Fruit fly (Drosophila melanogaster) whole organism, embryonic: Measurements from ENCODE around the gene aos.
A peak's percentile ranks its signal among the peaks of the same experiment; 100 is the strongest.

Experiments used
- Awh ChIP-seq: fragments of 200-800 bp; sonication (Bioruptor generic); IDR thresholded peaks from 2 replicates; pipeline ENCODE4, ENCODE4 v1.3.6; 2022; ENCODE audit warnings: missing biosample characterization, missing genetic modification characterization
- CG10366 ChIP-seq: fragments of 200-800 bp; sonication (Bioruptor generic); IDR thresholded peaks from 2 replicates; pipeline ENCODE4 v1.3.6; 2022; ENCODE audit warnings: missing biosample characterization, missing genetic modification characterization
- CG11093 ChIP-seq: fragments of 200-800 bp; sonication (Bioruptor generic); IDR thresholded peaks from 3 replicates; pipeline ENCODE4 v1.3.6; 2022; ENCODE audit warnings: missing biosample characterization, missing genetic modification characterization
- CG13624 ChIP-seq: fragments of 200-800 bp; sonication (Bioruptor generic); optimal IDR thresholded peaks from 2 replicates; lab custom pipeline; 2016; ENCODE audit warnings: missing biosample characterization, missing genetic modification characterization
- CG13894 ChIP-seq: fragments of 200-800 bp; sonication (Bioruptor generic); optimal IDR thresholded peaks from 3 replicates; lab custom pipeline; 2018; ENCODE audit warnings: missing biosample characterization, mild to moderate bottlenecking, missing genetic modification characterization, moderate library complexity
- CG14965 ChIP-seq: fragments of 200-800 bp; sonication (Bioruptor generic); optimal IDR thresholded peaks from 2 replicates; lab custom pipeline; 2016; ENCODE audit warnings: missing biosample characterization, missing genetic modification characterization, borderline replicate concordance
- CG15269 ChIP-seq: fragments of 200-800 bp; sonication (Bioruptor generic); optimal IDR thresholded peaks from 2 replicates; lab custom pipeline; 2018; ENCODE audit warnings: missing biosample characterization, mild to moderate bottlenecking, missing genetic modification characterization, moderate library complexity
- CG15601 ChIP-seq: fragments of 200-800 bp; sonication (Bioruptor generic); optimal IDR thresholded peaks from 3 replicates; lab custom pipeline; 2019; ENCODE audit warnings: missing biosample characterization, mild to moderate bottlenecking, missing genetic modification characterization, moderate library complexity
- CG1647 ChIP-seq: fragments of 200-800 bp; sonication (Bioruptor generic); optimal IDR thresholded peaks from 3 replicates; lab custom pipeline; 2016; ENCODE audit warnings: missing biosample characterization, missing genetic modification characterization
- CG18011 ChIP-seq: fragments of 200-800 bp; sonication (Bioruptor generic); optimal IDR thresholded peaks from 2 replicates; lab custom pipeline; 2017; ENCODE audit warnings: missing biosample characterization, missing genetic modification characterization, mild to moderate bottlenecking, moderate library complexity, missing genotype
- CG2678 ChIP-seq: fragments of 200-800 bp; sonication (Bioruptor generic); optimal IDR thresholded peaks from 3 replicates; lab custom pipeline; 2019; ENCODE audit warnings: missing biosample characterization, mild to moderate bottlenecking, missing genetic modification characterization, moderate library complexity
- CG3163 ChIP-seq: fragments of 200-800 bp; sonication (Bioruptor generic); optimal IDR thresholded peaks from 3 replicates; lab custom pipeline; 2016; ENCODE audit warnings: missing biosample characterization, missing genetic modification characterization
- CG3847 ChIP-seq: fragments of 200-800 bp; sonication (Bioruptor generic); IDR thresholded peaks from 2 replicates; pipeline ENCODE4 v1.3.6; 2022; ENCODE audit warnings: missing biosample characterization, missing genetic modification characterization
- CG4730 ChIP-seq: fragments of 200-800 bp; sonication (Bioruptor generic); IDR thresholded peaks from 2 replicates; pipeline ENCODE4 v1.3.6; 2022; ENCODE audit warnings: missing biosample characterization, missing genetic modification characterization
- CG4820 ChIP-seq: fragments of 200-800 bp; sonication (Bioruptor generic); optimal IDR thresholded peaks from 3 replicates; lab custom pipeline; 2016; ENCODE audit warnings: missing biosample characterization, missing genetic modification characterization
- CG5180 ChIP-seq: fragments of 200-800 bp; sonication (Bioruptor generic); optimal IDR thresholded peaks from 3 replicates; lab custom pipeline; 2017; ENCODE audit warnings: missing biosample characterization, missing genetic modification characterization, mild to moderate bottlenecking, moderate library complexity, missing genetic modification reagents
- CG6654 ChIP-seq: fragments of 200-800 bp; sonication (Bioruptor generic); optimal IDR thresholded peaks from 2 replicates; lab custom pipeline; 2017; ENCODE audit warnings: missing biosample characterization, mild to moderate bottlenecking, missing genetic modification characterization
- CG8924 ChIP-seq: fragments of 200-800 bp; optimal IDR thresholded peaks from 3 replicates; lab custom pipeline; 2019; ENCODE audit warnings: missing biosample characterization, mild to moderate bottlenecking, missing genetic modification characterization, moderate library complexity
- CG9727 ChIP-seq: fragments of 200-800 bp; sonication (Bioruptor generic); optimal IDR thresholded peaks from 3 replicates; lab custom pipeline; 2017; ENCODE audit warnings: missing biosample characterization, mild to moderate bottlenecking, missing genetic modification characterization
- CrebB ChIP-seq: fragments of 200-800 bp; sonication (Bioruptor generic); optimal IDR thresholded peaks from 3 replicates; lab custom pipeline; 2018; ENCODE audit warnings: missing biosample characterization, mild to moderate bottlenecking, missing genetic modification characterization
- D ChIP-seq, 2 experiments: fragments of 200-800 bp in 1 of 2; fragments of >200 bp in 1 of 2; sonication (Bioruptor generic) in 1 of 2; optimal IDR thresholded peaks; 2 replicates in 1 of 2; 3 replicates in 1 of 2; lab custom pipeline; 2017; ENCODE audit warnings: mild to moderate bottlenecking in 1 of 2, missing biosample characterization in 1 of 2, missing genetic modification characterization in 1 of 2, missing genetic modification reagents in 1 of 2
- D19A ChIP-seq: fragments of 200-800 bp; optimal IDR thresholded peaks from 3 replicates; lab custom pipeline; 2019; ENCODE audit warnings: missing biosample characterization, mild to moderate bottlenecking, missing genetic modification characterization, moderate library complexity
- Dip2 ChIP-seq: fragments of 200-800 bp; sonication (Bioruptor generic); IDR thresholded peaks from 2 replicates; pipeline ENCODE4 v1.3.6; 2022; ENCODE audit warnings: missing biosample characterization, missing genetic modification characterization
- E2f2 ChIP-seq: fragments of 200-800 bp; sonication (Bioruptor generic); IDR thresholded peaks from 2 replicates; pipeline ENCODE4 v1.3.6; 2022; ENCODE audit warnings: missing biosample characterization, missing genetic modification characterization
- Hmr ChIP-seq: fragments of 200-800 bp; sonication (Bioruptor generic); optimal IDR thresholded peaks from 3 replicates; lab custom pipeline; 2017; ENCODE audit warnings: mild to moderate bottlenecking, missing biosample characterization, missing genetic modification reagents, missing genetic modification characterization
- Lim3 ChIP-seq: fragments of 200-800 bp; sonication (Bioruptor generic); IDR thresholded peaks from 2 replicates; pipeline ENCODE4 v1.3.6; 2022; ENCODE audit warnings: missing biosample characterization, missing genetic modification characterization
- Ptx1 ChIP-seq: fragments of 200-800 bp; sonication (Bioruptor generic); IDR thresholded peaks from 2 replicates; pipeline ENCODE4 v1.3.6; 2022; ENCODE audit warnings: missing biosample characterization, missing genetic modification characterization
- Sox100B ChIP-seq: fragments of 200-800 bp; sonication (Bioruptor generic); optimal IDR thresholded peaks from 3 replicates; lab custom pipeline; 2018; ENCODE audit warnings: missing biosample characterization, mild to moderate bottlenecking, missing genetic modification characterization
- Spps ChIP-seq: fragments of 200-800 bp; sonication (Bioruptor generic); optimal IDR thresholded peaks from 2 replicates; lab custom pipeline; 2018; ENCODE audit warnings: missing biosample characterization, mild to moderate bottlenecking, missing genetic modification characterization
- Trl ChIP-seq, 3 experiments: fragments of >200 bp in 2 of 3; fragments of 200-800 bp in 1 of 3; sonication (Bioruptor generic) in 1 of 3; optimal IDR thresholded peaks; 2 replicates in 1 of 3; 3 replicates in 2 of 3; lab custom pipeline; 2016 to 2017; ENCODE audit warnings: missing biosample characterization in 1 of 3, missing genetic modification characterization in 1 of 3
- Xrp1 ChIP-seq: fragments of 200-800 bp; sonication (Bioruptor generic); IDR thresholded peaks from 2 replicates; pipeline ENCODE4 v1.3.6; 2022; ENCODE audit warnings: missing biosample characterization, missing genetic modification characterization
- ato ChIP-seq: fragments of 200-800 bp; sonication (Bioruptor generic); IDR thresholded peaks from 2 replicates; pipeline ENCODE4 v1.3.6; 2022; ENCODE audit warnings: missing biosample characterization, missing genetic modification characterization; ENCODE audit not compliant: partially characterized antibody
- bigmax ChIP-seq: fragments of 200-800 bp; sonication (Bioruptor generic); optimal IDR thresholded peaks from 2 replicates; lab custom pipeline; 2018; ENCODE audit warnings: missing biosample characterization, mild to moderate bottlenecking, missing genetic modification characterization
- cad ChIP-seq: fragments of >200 bp; optimal IDR thresholded peaks from 2 replicates; lab custom pipeline; 2017; ENCODE audit warnings: missing biosample characterization, missing genetic modification characterization
- cg ChIP-seq: fragments of 200-800 bp; sonication (Bioruptor generic); optimal IDR thresholded peaks from 3 replicates; lab custom pipeline; 2019; ENCODE audit warnings: missing biosample characterization, mild to moderate bottlenecking, missing genetic modification characterization, moderate library complexity
- ci ChIP-seq: fragments of 200-800 bp; sonication (Bioruptor generic); IDR thresholded peaks from 3 replicates; pipeline ENCODE4 v1.3.6; 2022; ENCODE audit warnings: missing biosample characterization, missing genetic modification characterization
- dimm ChIP-seq: fragments of 200-800 bp; sonication (Bioruptor generic); IDR thresholded peaks from 2 replicates; pipeline ENCODE4 v1.3.6; 2022; ENCODE audit warnings: missing biosample characterization, missing genetic modification characterization
- dmrt99B ChIP-seq: fragments of 200-800 bp; sonication (Bioruptor generic); optimal IDR thresholded peaks from 2 replicates; lab custom pipeline; 2018; ENCODE audit warnings: missing biosample characterization, mild to moderate bottlenecking, missing genetic modification characterization, moderate library complexity
- ems ChIP-seq: fragments of 200-800 bp; sonication (Bioruptor generic); optimal IDR thresholded peaks from 3 replicates; lab custom pipeline; 2016; ENCODE audit warnings: missing biosample characterization, missing genetic modification characterization
- ham ChIP-seq: fragments of 200-800 bp; sonication (Bioruptor generic); IDR thresholded peaks from 2 replicates; pipeline ENCODE4 v1.3.6; 2022; ENCODE audit warnings: missing biosample characterization, missing genetic modification characterization
- insv ChIP-seq, 2 experiments: fragments of 200-800 bp; sonication (Bioruptor generic); optimal IDR thresholded peaks; 3 replicates each; lab custom pipeline; 2016 to 2018; ENCODE audit warnings: missing biosample characterization in 2 of 2, missing genetic modification characterization in 2 of 2
- lmd ChIP-seq: fragments of 200-800 bp; sonication (Bioruptor generic); IDR thresholded peaks from 2 replicates; pipeline ENCODE4 v1.3.6; 2022; ENCODE audit warnings: missing biosample characterization, missing genetic modification characterization
- pum ChIP-seq: fragments of 200-800 bp; sonication (Bioruptor generic); optimal IDR thresholded peaks from 2 replicates; lab custom pipeline; 2016; ENCODE audit warnings: missing biosample characterization, missing genetic modification characterization
- sna ChIP-seq: fragments of 200-800 bp; sonication (Bioruptor generic); IDR thresholded peaks from 2 replicates; pipeline ENCODE4 v1.3.6; 2022; ENCODE audit warnings: missing biosample characterization, missing genetic modification characterization; ENCODE audit not compliant: partially characterized antibody
- tio ChIP-seq: fragments of 200-800 bp; sonication (Bioruptor generic); optimal IDR thresholded peaks from 2 replicates; lab custom pipeline; 2017; ENCODE audit warnings: missing biosample characterization, missing genetic modification characterization, inconsistent platforms
- ttk ChIP-seq: fragments of 200-800 bp; sonication (Bioruptor generic); IDR thresholded peaks from 2 replicates; pipeline ENCODE4 v2.1.2; 2022; ENCODE audit warnings: missing biosample characterization, missing genetic modification characterization
- vvl ChIP-seq: fragments of 200-800 bp; sonication (Bioruptor generic); IDR thresholded peaks from 2 replicates; pipeline ENCODE4 v1.3.6; 2022; ENCODE audit warnings: missing biosample characterization, missing genetic modification characterization
- yki ChIP-seq: fragments of >200 bp; optimal IDR thresholded peaks from 3 replicates; lab custom pipeline; 2018

The aos gene

DNA sequence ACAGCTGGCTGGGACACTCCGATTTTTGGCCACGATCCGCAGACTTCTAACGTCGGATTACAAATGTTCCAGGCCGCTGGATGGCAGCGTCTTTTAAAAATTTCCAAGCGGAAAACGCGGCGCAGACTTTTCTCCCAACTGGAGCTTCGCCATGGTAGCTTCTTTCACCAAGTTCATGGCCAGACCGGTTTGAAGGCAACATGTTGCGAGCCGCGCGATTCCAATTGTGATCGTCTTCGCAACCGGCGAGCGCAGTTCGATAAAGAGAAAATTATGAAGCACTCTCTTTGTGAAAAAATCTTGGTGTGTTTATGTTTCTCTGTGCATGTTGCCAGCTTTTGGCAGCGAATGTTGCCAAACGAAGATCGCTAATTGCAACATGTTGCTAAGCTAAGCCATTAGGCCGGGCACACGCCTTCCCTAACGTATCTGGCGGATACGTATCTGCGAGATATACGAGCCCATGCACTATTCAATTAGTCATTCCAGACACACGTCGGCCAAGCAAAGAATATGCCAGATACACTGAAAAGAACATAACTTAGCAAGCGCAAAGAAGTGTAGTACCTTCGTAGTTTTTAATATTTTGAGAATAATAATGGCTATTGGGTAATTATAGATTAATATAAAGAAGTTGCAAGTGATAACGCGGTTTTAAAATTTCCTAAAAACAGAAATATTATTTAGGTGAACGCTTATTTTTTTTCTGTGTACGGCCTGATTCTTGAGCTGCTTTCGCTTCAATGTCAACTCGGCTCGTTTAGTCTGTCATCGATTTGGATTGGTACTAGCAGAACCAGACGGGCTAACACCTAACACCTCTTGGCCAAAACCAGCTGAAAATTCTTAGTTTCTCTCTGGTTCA lies 31.3 kb downstream of the aos start, which contains the start of gene dsx-c73A (continued):
- TF ChIP-seq lmd (GFP tag; lab: Robert Waterston, UW) (peak; percentile 46; the same call in 1 of the 2 replicates), CG15269 (tag; lab: Kevin White, UChicago) (peak; percentile 1), Dip2 (GFP tag; lab: Robert Waterston, UW) (no peak), CG10366 (GFP tag; lab: Robert Waterston, UW) (peak; percentile 34; the same call in 1 of the 2 replicates), CG15601 (peak; percentile 52), bigmax (GFP tag; lab: Kevin White, UChicago) (no peak), CG9727 (peak; percentile 35), CG4820 (peak; percentile 45), cg (no peak), D19A (tag; lab: Kevin White, UChicago) (peak; percentile 21), insv (GFP tag; optimal IDR thresholded peaks at IDR 0.05; lab: Kevin White, UChicago) (no peak), ttk (0 out of 2 replicates have a peak, but pooled peaks have one; percentile 28), Xrp1 (GFP tag; lab: Robert Waterston, UW) (peak; percentile 71), dmrt99B (peak; percentile 22), CG13894 (tag; lab: Kevin White, UChicago) (no peak), CG11093 (GFP tag; lab: Robert Waterston, UW) (0 out of 3 replicates have a peak, but pooled peaks have one; percentile 12), E2f2 (no peak), CrebB (tag; lab: Kevin White, UChicago) (no peak), CG4730 (peak; percentile 29; the same call in 1 of the 2 replicates), Awh (GFP tag; lab: Robert Waterston, UW) (0 out of 2 replicates have a peak, but pooled peaks have one; percentile 37), Spps (tag; lab: Kevin White, UChicago) (peak; percentile 10), Sox100B (GFP tag; lab: Kevin White, UChicago) (peak; percentile 27), CG3163 (GFP tag; lab: Kevin White, UChicago) (peak; percentile 90), CG18011 (GFP tag; lab: Kevin White, UChicago) (no peak), dimm (no peak), vvl (GFP tag; lab: Robert Waterston, UW) (peak; percentile 65), ham (GFP tag; lab: Robert Waterston, UW) (no peak), CG1647 (GFP tag; lab: Kevin White, UChicago) (no peak), CG3847 (GFP tag; lab: Robert Waterston, UW) (no peak), tio (GFP tag; lab: Kevin White, UChicago) (peak; percentile 39), ems (GFP tag; lab: Kevin White, UChicago) (no peak), D (optimal IDR thresholded peaks at IDR 0.05; lab: Kevin White, UChicago) (no peak), D (GFP tag; optimal IDR thresholded peaks at IDR 0.05; lab: Kevin White, UChicago) (peak; percentile 26), CG8924 (peak; percentile 32), pum (no peak), ato (GFP tag; lab: Robert Waterston, UW) (no peak), CG5180 (peak; percentile 98), yki (no peak), CG13624 (GFP tag; lab: Kevin White, UChicago) (peak; percentile 35), Hmr (GFP tag; lab: Kevin White, UChicago) (no peak), Lim3 (GFP tag; lab: Robert Waterston, UW) (no peak), CG6654 (GFP tag; lab: Kevin White, UChicago) (peak; percentile 5), CG2678 (peak; percentile 35), Ptx1 (GFP tag; lab: Robert Waterston, UW) (no peak), cad (GFP tag; lab: Kevin White, UChicago) (no peak), Trl (optimal IDR thresholded peaks at IDR 0.05; lab: Kevin White, UChicago) (peak; percentile 40 to 70), Trl (GFP tag; optimal IDR thresholded peaks at IDR 0.05; lab: Kevin White, UChicago) (no peak), CG14965 (GFP tag; lab: Kevin White, UChicago) (no peak), sna (no peak), ci (GFP tag; lab: Robert Waterston, UW) (peak; percentile 49; the same call in 2 of the 3 replicates)
